Worm (Caenorhabditis elegans) whole organism, L1 larva: ENCODE data around the gene C08G9.1.
A peak's percentile ranks its signal among the peaks of the same experiment; 100 is the strongest.

Source experiments
- aha-1 ChIP-seq: fragments of 150-350 bp; optimal IDR thresholded peaks from 2 replicates; lab custom pipeline; 2014; ENCODE audit warnings: missing biosample characterization, missing genetic modification characterization
- efl-3 ChIP-seq: fragments of 200-800 bp; sonication (Bioruptor generic); optimal IDR thresholded peaks from 2 replicates; lab custom pipeline; 2018; ENCODE audit warnings: mild to moderate bottlenecking, missing genetic modification characterization, missing compliant biosample characterization
- irx-1 ChIP-seq: sonication (generic microtip); optimal IDR thresholded peaks from 2 replicates; lab custom pipeline; 2016; ENCODE audit warnings: missing genetic modification characterization, missing compliant biosample characterization
- lin-13 ChIP-seq: fragments of 150-350 bp; optimal IDR thresholded peaks from 2 replicates; lab custom pipeline; 2014; ENCODE audit warnings: missing biosample characterization, missing genetic modification reagents, missing genetic modification characterization
- lin-15B ChIP-seq: fragments of 150-350 bp; sonication (generic microtip); optimal IDR thresholded peaks from 3 replicates; lab custom pipeline; 2014; ENCODE audit warnings: missing biosample characterization, missing genetic modification characterization
- mep-1 ChIP-seq: fragments of 150-350 bp; optimal IDR thresholded peaks from 2 replicates; lab custom pipeline; 2014; ENCODE audit warnings: missing biosample characterization, missing genetic modification characterization
- nhr-12 ChIP-seq: sonication (generic microtip); optimal IDR thresholded peaks from 2 replicates; lab custom pipeline; 2017; ENCODE audit warnings: missing biosample characterization, missing genetic modification characterization
- nhr-85 ChIP-seq: sonication (generic microtip); peaks from one replicate; lab custom pipeline; 2016; ENCODE audit warnings: missing genetic modification characterization, inconsistent platforms, missing compliant biosample characterization
- snpc-4 ChIP-seq: fragments of 150-350 bp; optimal IDR thresholded peaks from 2 replicates; lab custom pipeline; 2014; ENCODE audit warnings: missing biosample characterization, missing genetic modification characterization
- tlp-1 ChIP-seq: fragments of 150-350 bp; optimal IDR thresholded peaks from 2 replicates; lab custom pipeline; 2014; ENCODE audit warnings: missing biosample characterization, missing genetic modification characterization
- unc-86 ChIP-seq: sonication (generic microtip); optimal IDR thresholded peaks from 2 replicates; lab custom pipeline; 2016; ENCODE audit warnings: missing genetic modification characterization, missing compliant biosample characterization
- xbp-1 ChIP-seq: sonication (generic microtip); optimal IDR thresholded peaks from 2 replicates; lab custom pipeline; 2016; ENCODE audit warnings: missing genetic modification characterization, missing compliant biosample characterization
- zip-4 ChIP-seq: fragments of 200-800 bp; sonication (Bioruptor generic); optimal IDR thresholded peaks from 2 replicates; lab custom pipeline; 2018; ENCODE audit warnings: mild to moderate bottlenecking, missing genetic modification characterization, moderate library complexity, missing compliant biosample characterization

DNA sequence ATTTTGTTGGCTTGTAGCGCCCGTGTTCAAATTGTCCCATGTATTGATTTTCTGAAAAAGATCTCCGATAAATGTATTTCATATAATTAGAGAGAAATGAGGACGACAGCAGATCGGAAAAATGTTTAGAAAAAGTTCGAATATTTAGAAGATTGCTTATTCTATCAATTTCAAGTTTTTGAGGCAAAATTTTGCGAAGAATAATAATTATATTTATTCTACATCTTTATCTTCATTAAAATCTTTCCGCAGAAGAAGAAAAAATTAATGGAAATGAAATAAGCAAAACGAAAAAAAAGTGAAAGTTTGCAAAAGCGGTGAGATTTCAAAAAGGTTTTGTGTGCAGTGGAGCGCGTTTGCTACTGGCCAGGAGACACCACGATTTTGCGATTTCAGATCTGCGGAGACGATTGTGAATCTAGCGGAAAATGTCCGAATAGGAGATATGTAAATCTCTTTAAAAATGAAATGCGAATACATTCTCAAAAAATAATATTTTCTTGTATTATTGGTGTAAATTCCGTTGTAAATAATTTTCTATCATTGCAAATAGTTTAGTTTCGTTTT, 4.3 kb upstream of the C08G9.1 start, which contains the start of gene nrde-4:
- TF ChIP-seq lin-13 (peak; percentile 67), nhr-12 (tag; lab: Kevin White, UChicago) (no peak), tlp-1 (tag; lab: Kevin White, UChicago) (no peak), irx-1 (tag; lab: Kevin White, UChicago) (no peak), mep-1 (tag; lab: Kevin White, UChicago) (peak; percentile 81), xbp-1 (peak; percentile 61), snpc-4 (tag; lab: Kevin White, UChicago) (peak; percentile 65), unc-86 (tag; lab: Kevin White, UChicago) (peak; percentile 38), aha-1 (tag; lab: Kevin White, UChicago) (no peak), lin-15B (tag; lab: Kevin White, UChicago) (peak; percentile 82), nhr-85 (tag; lab: Kevin White, UChicago) (peak; percentile 73), efl-3 (no peak), zip-4 (GFP tag; lab: Kevin White, UChicago) (no peak)
